Fruit fly (Drosophila melanogaster): Measurements from ENCODE around the gene Cpr72Ea.
A peak's percentile ranks its signal among the peaks of the same experiment; 100 is the strongest.

- TF ChIP-seq CG15479 (GFP tag; optimal IDR thresholded peaks at IDR 0.05), result peak; percentile 66
- TF ChIP-seq sqz (GFP tag; optimal IDR thresholded peaks at IDR 0.05), result peak; percentile 31
- TF ChIP-seq jing (GFP tag; optimal IDR thresholded peaks at IDR 0.05), result no peak
- TF ChIP-seq ewg (GFP tag; optimal IDR thresholded peaks at IDR 0.05), result peak; percentile 94
- TF ChIP-seq CG3995 (GFP tag; optimal IDR thresholded peaks at IDR 0.05), result no peak
- no peak for TF ChIP-seq Ets65A (GFP tag)
- TF ChIP-seq Bteb2 (GFP tag; optimal IDR thresholded peaks at IDR 0.05), result no peak
- TF ChIP-seq zen2 (GFP tag; IDR thresholded peaks at IDR 0.05; ENCODE audit: partially characterized antibody), result no peak
- no peak for TF ChIP-seq jigr1 (GFP tag; IDR thresholded peaks at IDR 0.05)
- TF ChIP-seq CG16779 (GFP tag; IDR thresholded peaks at IDR 0.05), result 0 out of 2 replicates have a peak, but pooled peaks have one; percentile 69
- TF ChIP-seq Awh (GFP tag; IDR thresholded peaks at IDR 0.05), result no peak
- TF ChIP-seq tio (GFP tag; optimal IDR thresholded peaks at IDR 0.05), result no peak
- TF ChIP-seq tll (GFP tag; optimal IDR thresholded peaks at IDR 0.05), result no peak
- no peak for TF ChIP-seq nau (GFP tag; optimal IDR thresholded peaks at IDR 0.05)
Observed at dm6 chr3L:16410234-16411119, 48.1 kb downstream of the Cpr72Ea start.
